Fruit fly (Drosophila melanogaster) whole organism, embryonic: ENCODE measurements around the gene Scox.

Experiments used
- Atf6 ChIP-seq: fragments of 200-800 bp; sonication (Bioruptor generic); IDR thresholded peaks from 2 replicates; pipeline ENCODE4 v1.3.6; 2022; ENCODE audit warnings: missing biosample characterization, missing genetic modification characterization
- CG10209 ChIP-seq: fragments of 200-800 bp; sonication (Bioruptor generic); optimal IDR thresholded peaks from 3 replicates; lab custom pipeline; 2017; ENCODE audit warnings: missing biosample characterization, mild to moderate bottlenecking, missing genetic modification characterization, missing genetic modification reagents
- CG10431 ChIP-seq: fragments of 200-800 bp; sonication (Bioruptor generic); optimal IDR thresholded peaks from 3 replicates; lab custom pipeline; 2018; ENCODE audit warnings: missing biosample characterization, mild to moderate bottlenecking, missing genetic modification characterization
- CG12155 ChIP-seq: fragments of 200-800 bp; sonication (Bioruptor generic); optimal IDR thresholded peaks from 3 replicates; lab custom pipeline; 2016; ENCODE audit warnings: missing biosample characterization, missing genetic modification characterization
- CG1233 ChIP-seq: fragments of 200-800 bp; sonication (Bioruptor generic); optimal IDR thresholded peaks from 4 replicates; lab custom pipeline; 2018; ENCODE audit warnings: missing biosample characterization, mild to moderate bottlenecking, missing genetic modification characterization
- CG12391 ChIP-seq: fragments of 200-800 bp; sonication (Bioruptor generic); optimal IDR thresholded peaks from 3 replicates; lab custom pipeline; 2018; ENCODE audit warnings: missing biosample characterization, mild to moderate bottlenecking, missing genetic modification characterization, moderate library complexity
- CG13123 ChIP-seq: fragments of 200-800 bp; sonication (Bioruptor generic); optimal IDR thresholded peaks from 2 replicates; lab custom pipeline; 2016; ENCODE audit warnings: missing biosample characterization, missing genetic modification characterization
- CG14014 ChIP-seq: fragments of 200-800 bp; sonication (Bioruptor generic); IDR thresholded peaks from 2 replicates; pipeline ENCODE4 v1.3.6; 2022; ENCODE audit warnings: missing biosample characterization, missing genetic modification characterization
- CG16815 ChIP-seq: fragments of 200-800 bp; sonication (Bioruptor generic); optimal IDR thresholded peaks from 3 replicates; lab custom pipeline; 2017; ENCODE audit warnings: missing biosample characterization, mild to moderate bottlenecking, missing genetic modification characterization
- CG17568 ChIP-seq: fragments of 200-800 bp; sonication (Bioruptor generic); optimal IDR thresholded peaks from 2 replicates; lab custom pipeline; 2018; ENCODE audit warnings: missing biosample characterization, mild to moderate bottlenecking, missing genetic modification characterization, moderate library complexity
- CG17802 ChIP-seq: fragments of 200-800 bp; sonication (Bioruptor generic); optimal IDR thresholded peaks from 2 replicates; lab custom pipeline; 2018; ENCODE audit warnings: missing biosample characterization, mild to moderate bottlenecking, missing genetic modification characterization, moderate library complexity
- CG17912 ChIP-seq: fragments of 200-800 bp; sonication (Bioruptor generic); optimal IDR thresholded peaks from 2 replicates; lab custom pipeline; 2018; ENCODE audit warnings: missing biosample characterization, mild to moderate bottlenecking, missing genetic modification characterization
- CG18599 ChIP-seq: fragments of 200-800 bp; sonication (Bioruptor generic); optimal IDR thresholded peaks from 3 replicates; lab custom pipeline; 2017; ENCODE audit warnings: missing biosample characterization, missing genetic modification characterization, mild to moderate bottlenecking, moderate library complexity, missing genetic modification reagents
- CG2875 ChIP-seq: fragments of 200-800 bp; sonication (Bioruptor generic); optimal IDR thresholded peaks from 2 replicates; lab custom pipeline; 2017; ENCODE audit warnings: missing biosample characterization, mild to moderate bottlenecking, missing genetic modification characterization, missing genetic modification reagents
- CG34422 ChIP-seq: fragments of 200-800 bp; sonication (Bioruptor generic); IDR thresholded peaks from 3 replicates; pipeline ENCODE4 v1.3.6; 2022; ENCODE audit warnings: missing biosample characterization, missing genetic modification characterization
- CG3838 ChIP-seq: fragments of 200-800 bp; sonication (Bioruptor generic); optimal IDR thresholded peaks from 3 replicates; lab custom pipeline; 2016; ENCODE audit warnings: missing biosample characterization, missing genetic modification characterization
- CG6765 ChIP-seq: fragments of 200-800 bp; sonication (Bioruptor generic); optimal IDR thresholded peaks from 3 replicates; lab custom pipeline; 2017; ENCODE audit warnings: missing biosample characterization, mild to moderate bottlenecking, missing genetic modification characterization
- CG8089 ChIP-seq: fragments of 200-800 bp; sonication (Bioruptor generic); optimal IDR thresholded peaks from 3 replicates; lab custom pipeline; 2016; ENCODE audit warnings: missing biosample characterization, missing genetic modification characterization
- CG8359 ChIP-seq: fragments of 200-800 bp; sonication (Bioruptor generic); optimal IDR thresholded peaks from 2 replicates; lab custom pipeline; 2017; ENCODE audit warnings: missing biosample characterization, mild to moderate bottlenecking, missing genetic modification characterization, borderline replicate concordance
- CHES-1-like ChIP-seq: fragments of 200-800 bp; sonication (Bioruptor generic); optimal IDR thresholded peaks from 2 replicates; lab custom pipeline; 2016; ENCODE audit warnings: missing biosample characterization, missing genetic modification characterization
- Chrac-16 ChIP-seq: fragments of 200-800 bp; sonication (Bioruptor generic); optimal IDR thresholded peaks from 3 replicates; lab custom pipeline; 2016; ENCODE audit warnings: missing biosample characterization, missing genetic modification characterization
- Deaf1 ChIP-seq: fragments of 200-800 bp; optimal IDR thresholded peaks from 3 replicates; lab custom pipeline; 2019; ENCODE audit warnings: missing biosample characterization, mild to moderate bottlenecking, missing genetic modification characterization, moderate library complexity
- Dll ChIP-seq: fragments of 200-800 bp; sonication (Bioruptor generic); IDR thresholded peaks from 4 replicates; pipeline ENCODE4 v1.3.6; 2022; ENCODE audit warnings: missing biosample characterization, missing genetic modification characterization; ENCODE audit not compliant: partially characterized antibody
- Fer1 ChIP-seq: fragments of 200-800 bp; sonication (Bioruptor generic); optimal IDR thresholded peaks from 2 replicates; lab custom pipeline; 2017; ENCODE audit warnings: missing biosample characterization, mild to moderate bottlenecking, missing genetic modification characterization
- H15 ChIP-seq: fragments of 200-800 bp; sonication (Bioruptor generic); IDR thresholded peaks from 3 replicates; pipeline ENCODE4 v1.3.6; 2022; ENCODE audit warnings: missing biosample characterization, missing genetic modification characterization
- HmgD ChIP-seq: fragments of 200-800 bp; sonication (Bioruptor generic); optimal IDR thresholded peaks from 3 replicates; lab custom pipeline; 2016; ENCODE audit warnings: missing biosample characterization, missing genetic modification characterization
- Mad ChIP-seq: fragments of 200-800 bp; sonication (Bioruptor generic); optimal IDR thresholded peaks from 2 replicates; lab custom pipeline; 2016; ENCODE audit warnings: missing biosample characterization, missing genetic modification characterization
- Max ChIP-seq: fragments of 200-800 bp; sonication (Bioruptor generic); optimal IDR thresholded peaks from 2 replicates; lab custom pipeline; 2016; ENCODE audit warnings: missing biosample characterization, mild to moderate bottlenecking, missing genetic modification characterization
- Mrtf ChIP-seq: fragments of 200-800 bp; sonication (Bioruptor generic); IDR thresholded peaks from 3 replicates; pipeline ENCODE4 v1.3.6; 2022; ENCODE audit warnings: missing biosample characterization, missing genetic modification characterization
- Poxn ChIP-seq: fragments of 200-800 bp; sonication (Bioruptor generic); IDR thresholded peaks from 2 replicates; pipeline ENCODE4 v1.3.6; 2022; ENCODE audit warnings: missing biosample characterization, missing genetic modification characterization
- TFAM ChIP-seq: fragments of 200-800 bp; sonication (Bioruptor generic); optimal IDR thresholded peaks from 2 replicates; lab custom pipeline; 2017; ENCODE audit warnings: missing biosample characterization, missing genetic modification characterization, inconsistent platforms
- abd-A ChIP-seq: fragments of 200-800 bp; sonication (Bioruptor generic); optimal IDR thresholded peaks from 3 replicates; lab custom pipeline; 2019; ENCODE audit warnings: missing biosample characterization, mild to moderate bottlenecking, missing genetic modification characterization, moderate library complexity
- ase ChIP-seq: fragments of 200-800 bp; sonication (Bioruptor generic); IDR thresholded peaks from 3 replicates; pipeline ENCODE4 v1.3.6; 2022; ENCODE audit warnings: missing biosample characterization, missing genetic modification characterization
- bcd ChIP-seq: fragments of 200-800 bp; sonication (Bioruptor generic); optimal IDR thresholded peaks from 2 replicates; lab custom pipeline; 2017; ENCODE audit warnings: missing biosample characterization, mild to moderate bottlenecking, missing genetic modification characterization
- chif ChIP-seq, 2 experiments: fragments of 200-800 bp; sonication (Bioruptor generic); optimal IDR thresholded peaks; 3 replicates each; lab custom pipeline; 2016; ENCODE audit warnings: missing biosample characterization in 2 of 2, missing genetic modification characterization in 2 of 2
- croc ChIP-seq: fragments of 200-800 bp; sonication (Bioruptor generic); conservative IDR thresholded peaks from 3 replicates; pipeline ENCODE4 v1.3.6; 2022; ENCODE audit warnings: missing biosample characterization, missing genetic modification characterization
- crp ChIP-seq, 2 experiments: fragments of 200-800 bp; sonication (Bioruptor generic); optimal IDR thresholded peaks; 2 replicates in 1 of 2; 3 replicates in 1 of 2; lab custom pipeline; 2017; ENCODE audit warnings: missing biosample characterization in 2 of 2, missing genetic modification characterization in 2 of 2, mild to moderate bottlenecking in 1 of 2, moderate library complexity in 1 of 2
- dm ChIP-seq: fragments of 200-800 bp; sonication (Bioruptor generic); optimal IDR thresholded peaks from 3 replicates; lab custom pipeline; 2016; ENCODE audit warnings: missing biosample characterization, missing genetic modification characterization
- exex ChIP-seq: fragments of 200-800 bp; sonication (Bioruptor generic); optimal IDR thresholded peaks from 4 replicates; lab custom pipeline; 2018; ENCODE audit warnings: missing biosample characterization, mild to moderate bottlenecking, missing genetic modification characterization, moderate library complexity
- ftz-f1 ChIP-seq: fragments of 200-800 bp; sonication (Bioruptor generic); optimal IDR thresholded peaks from 2 replicates; lab custom pipeline; 2016; ENCODE audit warnings: missing biosample characterization, missing genetic modification characterization
- ham ChIP-seq: fragments of 200-800 bp; sonication (Bioruptor generic); IDR thresholded peaks from 2 replicates; pipeline ENCODE4 v1.3.6; 2022; ENCODE audit warnings: missing biosample characterization, missing genetic modification characterization
- klu ChIP-seq: fragments of 200-800 bp; sonication (Bioruptor generic); IDR thresholded peaks from 2 replicates; pipeline ENCODE4 v1.3.6; 2022; ENCODE audit warnings: missing biosample characterization, missing genetic modification characterization
- rib ChIP-seq: fragments of 200-800 bp; sonication (Bioruptor generic); IDR thresholded peaks from 2 replicates; pipeline ENCODE4 v1.3.6; 2022; ENCODE audit warnings: missing biosample characterization, missing genetic modification characterization
- sens ChIP-seq: fragments of 200-800 bp; sonication (Bioruptor generic); peaks from one replicate; lab custom pipeline; 2016; ENCODE audit warnings: missing biosample characterization, missing genetic modification characterization
- sim ChIP-seq: fragments of 200-800 bp; sonication (Bioruptor generic); IDR thresholded peaks from 2 replicates; pipeline ENCODE4 v1.3.6; 2022; ENCODE audit warnings: missing biosample characterization, missing genetic modification characterization
- tio ChIP-seq: fragments of 200-800 bp; sonication (Bioruptor generic); optimal IDR thresholded peaks from 2 replicates; lab custom pipeline; 2017; ENCODE audit warnings: missing biosample characterization, missing genetic modification characterization, inconsistent platforms
- toy ChIP-seq: fragments of 200-800 bp; sonication (Bioruptor generic); IDR thresholded peaks from 2 replicates; pipeline ENCODE4 v1.3.6; 2022; ENCODE audit warnings: missing biosample characterization, missing genetic modification characterization
- wdn ChIP-seq: fragments of 200-800 bp; sonication (Bioruptor generic); IDR thresholded peaks from 2 replicates; pipeline ENCODE4 v1.3.6; 2022; ENCODE audit warnings: missing biosample characterization, missing genetic modification characterization
- wek ChIP-seq: fragments of 200-800 bp; sonication (Bioruptor generic); optimal IDR thresholded peaks from 3 replicates; lab custom pipeline; 2018; ENCODE audit warnings: missing biosample characterization, mild to moderate bottlenecking, missing genetic modification characterization, moderate library complexity
- yki ChIP-seq: fragments of >200 bp; optimal IDR thresholded peaks from 3 replicates; lab custom pipeline; 2018
- z ChIP-seq: fragments of 200-800 bp; sonication (Bioruptor generic); IDR thresholded peaks from 3 replicates; pipeline ENCODE4 v1.3.6; 2022; ENCODE audit warnings: missing biosample characterization, missing genetic modification characterization

The Scox gene

DNA sequence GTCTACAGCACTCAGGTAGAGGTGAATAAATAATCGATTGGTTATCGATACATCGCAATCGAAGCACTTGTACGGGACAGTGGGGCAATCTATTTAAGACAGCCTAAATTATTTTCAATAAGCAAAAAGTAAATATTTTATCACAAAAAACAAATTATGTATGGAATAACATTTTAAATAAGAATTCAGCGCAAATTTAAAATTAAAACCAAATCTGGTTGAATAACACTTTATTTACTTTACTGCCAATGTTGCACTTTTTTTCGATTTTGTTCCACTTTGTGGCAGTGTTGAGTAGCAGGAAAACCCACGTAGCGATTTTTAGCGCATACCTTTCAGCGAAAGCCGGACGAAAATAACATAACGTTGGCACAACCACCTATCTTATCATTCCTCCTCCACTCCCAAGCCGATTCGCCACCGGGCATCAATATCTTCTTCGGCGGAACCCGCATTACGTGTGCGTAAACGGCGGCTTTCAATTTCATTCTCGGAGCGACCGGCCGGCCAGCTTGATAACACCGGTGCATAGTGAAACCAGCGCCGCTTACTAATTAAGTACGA, 8.3 kb upstream of the Scox start, which contains the start of the genes Gmd and CG3792 (continued):
- peak; percentile 88 for TF ChIP-seq CG2875 (GFP tag; lab: Kevin White, UChicago)
- peak; percentile 100 for TF ChIP-seq sens (GFP tag; lab: Kevin White, UChicago)
- peak; percentile 88 for TF ChIP-seq CG8359 (GFP tag; lab: Kevin White, UChicago)
- TF ChIP-seq sim (GFP tag; lab: Robert Waterston, UW) = peak; percentile 94
- peak; percentile 86 for TF ChIP-seq Poxn (GFP tag; lab: Robert Waterston, UW)
- TF ChIP-seq CG17568 = no peak
- TF ChIP-seq H15 (GFP tag; lab: Robert Waterston, UW) = peak; percentile 95
- TF ChIP-seq wek (GFP tag; lab: Kevin White, UChicago) = peak; percentile 65
- peak; percentile 94 for TF ChIP-seq wdn (GFP tag; lab: Robert Waterston, UW)
- TF ChIP-seq TFAM (GFP tag; lab: Kevin White, UChicago) = peak; percentile 69
- peak; percentile 90 for TF ChIP-seq toy
- peak; percentile 92 for TF ChIP-seq CG13123 (GFP tag; lab: Kevin White, UChicago)
- peak; percentile 87 for TF ChIP-seq CG3838 (GFP tag; lab: Kevin White, UChicago)
- peak; percentile 94 for TF ChIP-seq CG10209 (GFP tag; lab: Kevin White, UChicago)
- TF ChIP-seq abd-A (tag; lab: Kevin White, UChicago) = no peak
- TF ChIP-seq ase (GFP tag; lab: Robert Waterston, UW) = peak; percentile 94
- no peak for TF ChIP-seq tio
- peak; percentile 86; the same call in 1 of the 2 replicates for TF ChIP-seq ham (GFP tag; lab: Robert Waterston, UW)
- TF ChIP-seq CG16815 (GFP tag; lab: Kevin White, UChicago) = peak; percentile 93
- TF ChIP-seq CG17912 (GFP tag; lab: Kevin White, UChicago) = peak; percentile 64
- peak; percentile 72 for TF ChIP-seq exex (tag; lab: Kevin White, UChicago)
- TF ChIP-seq CHES-1-like = peak; percentile 92
- peak; percentile 96 for TF ChIP-seq Fer1
- TF ChIP-seq crp (GFP tag; optimal IDR thresholded peaks at IDR 0.05; lab: Kevin White, UChicago) = peak in 1 of 2 experiments; percentile 69
- TF ChIP-seq Mrtf (GFP tag; lab: Robert Waterston, UW) = peak; percentile 92
- TF ChIP-seq CG1233 (GFP tag; lab: Kevin White, UChicago) = peak; percentile 94
- peak; percentile 95 for TF ChIP-seq CG14014 (GFP tag; lab: Robert Waterston, UW)
- TF ChIP-seq CG12155 (GFP tag; lab: Kevin White, UChicago) = peak; percentile 94
- peak; percentile 96 for TF ChIP-seq CG18599 (GFP tag; lab: Kevin White, UChicago)
- TF ChIP-seq CG34422 (GFP tag; lab: Robert Waterston, UW) = peak; percentile 98
- TF ChIP-seq Deaf1 (tag; lab: Kevin White, UChicago) = no peak
- peak; percentile 90 for TF ChIP-seq Mad (GFP tag; lab: Kevin White, UChicago)
- peak; percentile 81 for TF ChIP-seq CG8089 (GFP tag; lab: Kevin White, UChicago)
- TF ChIP-seq yki (lab: Kevin White, UChicago) = no peak
- TF ChIP-seq croc = peak; percentile 94
- TF ChIP-seq HmgD (GFP tag; lab: Kevin White, UChicago) = peak; percentile 87
- peak; percentile 94 for TF ChIP-seq bcd (GFP tag; lab: Kevin White, UChicago)
- TF ChIP-seq CG10431 (GFP tag; lab: Kevin White, UChicago) = peak; percentile 82
- TF ChIP-seq chif (GFP tag; optimal IDR thresholded peaks at IDR 0.05; lab: Kevin White, UChicago) = peak; percentile 85 to 96
- TF ChIP-seq rib = peak; percentile 96
- peak; percentile 35; the same call in 1 of the 3 replicates for TF ChIP-seq z
- TF ChIP-seq klu (GFP tag; lab: Robert Waterston, UW) = peak; percentile 95
- TF ChIP-seq CG17802 (tag; lab: Kevin White, UChicago) = peak; percentile 81
- peak; percentile 90 for TF ChIP-seq Dll
- peak; percentile 90 for TF ChIP-seq CG6765
- peak; percentile 96 for TF ChIP-seq Max (GFP tag; lab: Kevin White, UChicago)
- TF ChIP-seq Chrac-16 (GFP tag; lab: Kevin White, UChicago) = peak; percentile 91
- TF ChIP-seq CG12391 (tag; lab: Kevin White, UChicago) = peak; percentile 94
- TF ChIP-seq ftz-f1 (GFP tag; lab: Kevin White, UChicago) = peak; percentile 52
- TF ChIP-seq dm (GFP tag; lab: Kevin White, UChicago) = peak; percentile 83
- TF ChIP-seq Atf6 = peak; percentile 97
